Worm (Caenorhabditis elegans) whole organism, L4/young adult: Measurements from ENCODE around the gene nhx-3.

Experiments
- W03F9.2 ChIP-seq: fragments of 150-350 bp; optimal IDR thresholded peaks from 2 replicates; lab custom pipeline; 2014; ENCODE audit warnings: missing biosample characterization, missing genetic modification characterization
- dao-5 ChIP-seq: sonication (generic microtip); optimal IDR thresholded peaks from 2 replicates; lab custom pipeline; 2016; ENCODE audit warnings: missing genotype, missing genetic modification characterization, moderate library complexity, missing compliant biosample characterization
- him-1 ChIP-seq: sonication (generic microtip); optimal IDR thresholded peaks from 2 replicates; lab custom pipeline; 2016; ENCODE audit warnings: missing genotype, missing genetic modification reagents, missing genetic modification characterization, missing compliant biosample characterization

Gene nhx-3

DNA sequence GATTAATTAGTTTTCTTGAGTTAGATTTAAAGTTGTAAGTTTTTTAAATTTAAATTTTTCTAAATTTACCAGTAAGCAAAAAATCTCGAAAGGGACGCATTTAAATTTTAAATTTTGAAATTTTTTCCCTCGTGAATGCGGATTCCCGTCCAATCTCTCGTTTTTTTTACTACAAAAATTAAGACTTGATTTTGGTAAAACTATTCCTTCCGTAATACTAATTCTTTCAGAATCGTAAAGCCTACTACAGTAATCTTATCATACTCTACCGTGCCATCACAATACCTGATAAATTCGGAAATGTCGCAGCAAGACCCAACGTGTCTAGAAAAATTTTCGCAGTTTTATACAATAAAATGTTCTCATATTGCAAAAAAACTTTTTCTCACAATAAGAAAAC is at the start of gene nhx-3, which contains the start of gene C54F6.19:
Gene nhx-3, minus strand, starts transcription at position 337 of the 400 bp plus-strand sequence.
Gene C54F6.19, plus strand, starts transcription at position 301 of the 400 bp plus-strand sequence.
- TF ChIP-seq him-1 (no peak), W03F9.2 (tag; lab: Kevin White, UChicago) (no peak), dao-5 (no peak)

DNA sequence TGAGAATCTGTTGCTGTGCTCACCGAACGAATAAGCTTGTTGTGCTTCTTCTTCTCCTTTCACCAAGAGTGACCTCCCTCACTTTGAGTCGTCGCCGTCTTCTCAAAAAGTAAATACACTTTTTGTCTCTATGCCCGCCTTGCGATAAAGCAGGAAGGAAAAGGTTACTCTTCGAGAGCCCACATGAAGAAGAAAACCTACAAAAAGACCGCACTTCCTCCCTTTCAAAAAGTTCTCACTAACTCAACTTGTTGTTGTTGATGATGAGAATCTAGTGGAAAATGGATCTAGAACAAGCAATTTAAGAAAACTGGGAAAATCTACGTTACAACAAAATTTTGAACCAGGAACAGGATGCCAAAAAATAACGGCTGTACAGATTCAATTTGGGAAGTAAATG is 45.1 kb upstream of the nhx-3 start, which contains the start of gene C50E3.6:
Gene C50E3.6, minus strand, starts transcription at position 101 of the 400 bp plus-strand sequence.
- no peak for TF ChIP-seq W03F9.2 (tag; lab: Kevin White, UChicago)

DNA sequence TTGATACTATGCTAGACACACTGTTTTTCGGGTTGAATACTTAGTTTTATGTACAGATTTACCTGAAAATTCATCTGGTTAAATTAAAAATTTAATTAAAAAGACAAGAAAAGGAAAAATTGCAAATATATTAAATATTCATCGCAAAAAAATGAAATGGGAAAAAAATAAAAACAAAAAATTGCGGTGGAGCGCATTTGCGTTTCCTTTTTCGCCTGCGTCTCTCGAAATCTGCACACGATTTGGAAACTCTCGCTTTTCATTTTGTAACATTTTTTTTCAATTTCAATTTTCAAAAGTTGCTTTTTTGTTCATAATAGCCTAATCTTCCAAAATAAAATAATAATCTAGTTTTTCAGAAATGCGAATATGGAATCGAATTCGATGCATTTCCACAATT is 42.3 kb upstream of the nhx-3 start, which contains the start of the genes F19F10.11 and C50E3.5:
Gene F19F10.11, minus strand, starts transcription at position 68 of the 400 bp plus-strand sequence.
Gene C50E3.5, plus strand, starts transcription at position 360 of the 400 bp plus-strand sequence.
- TF ChIP-seq him-1 = no peak
- TF ChIP-seq W03F9.2 (tag; lab: Kevin White, UChicago) = peak; percentile 64
- TF ChIP-seq dao-5 = no peak

DNA sequence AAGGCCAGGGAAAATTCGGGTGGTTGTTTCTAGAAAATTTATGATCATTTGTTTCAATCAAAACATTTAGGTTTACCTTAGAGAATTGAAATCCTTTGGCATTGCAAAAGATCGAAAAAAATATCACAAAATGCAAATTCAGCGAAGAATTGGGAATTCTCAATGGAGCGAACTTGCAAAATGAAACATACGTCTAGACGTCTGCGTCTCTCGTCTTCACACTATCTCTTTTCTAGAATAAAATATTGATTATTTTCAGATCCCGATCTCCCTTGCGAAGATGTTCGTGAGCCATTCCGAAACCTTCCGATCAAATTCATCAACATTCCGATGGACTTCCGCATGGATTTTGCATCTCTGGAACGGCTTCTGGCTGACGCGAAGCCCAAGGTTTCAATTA is 35.1 kb upstream of the nhx-3 start, which contains the start of gene ets-6:
Gene ets-6, minus strand, starts transcription at position 169 of the 400 bp plus-strand sequence.
- TF ChIP-seq W03F9.2 (tag; lab: Kevin White, UChicago) (peak; percentile 28), him-1 (no peak)

DNA sequence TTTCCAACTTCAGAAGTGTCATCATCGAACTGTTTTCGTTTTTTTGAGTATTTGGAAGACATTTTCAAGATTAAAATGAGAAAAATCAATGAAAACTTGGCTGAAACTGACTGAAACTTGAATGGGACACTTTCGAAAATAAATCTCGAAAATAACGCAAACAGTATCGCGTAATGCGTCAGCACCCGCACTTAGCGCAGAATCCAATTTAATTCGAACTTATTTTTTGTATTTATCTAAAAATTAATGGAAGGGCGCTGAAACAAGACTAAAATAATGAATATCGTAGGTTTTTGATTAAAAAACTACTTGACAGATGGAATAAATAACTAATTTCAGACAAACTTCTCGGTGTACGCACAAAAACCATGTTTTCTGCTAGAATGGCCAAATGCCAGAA is 30.2 kb upstream of the nhx-3 start, which contains the start of the genes snu-66 and ints-9:
Gene snu-66, minus strand, starts transcription at position 108 of the 400 bp plus-strand sequence.
Gene ints-9, plus strand, starts transcription at position 240 of the 400 bp plus-strand sequence.
- TF ChIP-seq dao-5 (no peak), W03F9.2 (tag; lab: Kevin White, UChicago) (no peak), him-1 (no peak)

DNA sequence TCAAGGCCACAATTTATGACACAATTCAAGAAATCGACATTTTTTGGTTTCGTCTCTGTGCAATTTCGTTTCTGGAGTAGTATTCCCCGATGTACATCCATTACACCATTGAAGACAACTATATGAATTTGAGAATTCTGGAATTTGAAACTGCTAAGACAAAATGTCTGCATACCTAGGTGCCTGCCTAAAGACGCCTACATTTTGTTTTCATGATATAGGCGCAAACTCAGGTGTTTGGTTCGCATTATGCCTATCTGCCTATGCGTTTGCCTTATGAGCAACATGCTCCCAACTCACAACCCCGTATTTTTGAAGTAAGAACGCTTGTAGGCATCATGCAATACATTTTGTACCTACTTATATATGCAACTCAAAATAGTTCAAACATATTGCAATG is 25.6 kb upstream of the nhx-3 start, which contains the start of gene F19F10.14:
Gene F19F10.14, minus strand, starts transcription at position 101 of the 400 bp plus-strand sequence.
- no peak for TF ChIP-seq dao-5
- TF ChIP-seq him-1 = no peak
- no peak for TF ChIP-seq W03F9.2 (tag; lab: Kevin White, UChicago)

DNA sequence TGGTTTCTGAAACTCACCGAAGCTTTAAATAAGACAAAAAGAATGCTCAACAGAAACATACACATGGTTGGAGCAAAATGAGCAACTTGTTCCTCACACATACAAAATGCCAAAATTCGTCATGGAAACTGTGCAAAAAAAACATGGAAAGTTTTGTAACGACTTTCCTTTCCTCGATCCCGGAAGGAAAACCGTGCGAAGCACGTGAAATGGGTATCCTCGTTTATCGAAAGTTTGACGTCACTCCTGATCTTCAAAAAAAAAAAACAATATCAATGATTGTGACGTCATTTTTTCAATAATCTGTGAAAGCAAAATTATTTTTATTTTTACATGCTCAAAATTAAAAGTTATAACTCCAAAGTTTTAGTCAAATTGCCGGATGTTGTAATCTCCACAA is 25.0 kb upstream of the nhx-3 start, which contains the start of gene clec-212:
Gene clec-212, minus strand, starts transcription at position 101 of the 400 bp plus-strand sequence.
- no peak for TF ChIP-seq him-1
- no peak for TF ChIP-seq dao-5
- TF ChIP-seq W03F9.2 (tag; lab: Kevin White, UChicago) = no peak

DNA sequence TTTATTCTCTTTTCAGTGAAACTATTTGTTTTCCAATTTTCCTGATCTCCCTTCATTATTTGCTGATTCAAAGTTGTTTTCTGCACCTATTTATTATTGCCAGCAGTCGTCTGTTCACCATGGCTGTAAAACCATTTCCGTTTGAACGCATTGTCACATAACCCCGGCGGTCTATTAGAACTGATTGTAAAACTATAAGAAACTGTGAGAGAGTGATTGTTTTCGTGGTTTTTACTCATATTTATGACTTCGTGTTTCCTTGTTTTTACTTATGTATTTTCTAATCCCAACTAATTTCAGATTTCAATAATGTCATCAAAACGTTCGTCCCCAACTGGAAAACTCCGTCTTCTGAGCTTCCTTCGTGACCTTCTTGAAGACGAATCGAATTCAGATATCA is 17.6 kb upstream of the nhx-3 start, which contains the start of gene F19F10.1:
Gene F19F10.1, plus strand, starts transcription at position 301 of the 400 bp plus-strand sequence.
- TF ChIP-seq him-1 (no peak), dao-5 (no peak), W03F9.2 (tag; lab: Kevin White, UChicago) (no peak)

DNA sequence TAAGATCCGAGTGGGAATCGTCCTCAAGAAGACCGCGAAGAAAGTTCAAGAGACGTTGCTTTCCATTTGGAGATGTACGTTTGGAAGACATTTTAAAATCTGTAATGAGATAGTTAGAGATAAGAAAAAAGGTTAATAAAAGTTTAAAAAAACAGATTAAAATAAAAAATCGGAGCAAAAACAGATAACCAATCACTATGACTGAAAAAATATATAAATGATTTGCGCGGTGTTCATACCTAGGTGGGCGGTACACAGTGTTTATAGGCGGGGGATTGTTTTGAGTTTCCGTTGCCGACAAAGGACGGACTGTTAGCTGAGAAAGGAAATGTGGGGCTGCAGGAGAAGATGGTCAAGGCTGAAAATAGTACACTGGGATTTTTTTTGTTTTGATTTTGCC is 13.4 kb upstream of the nhx-3 start, which contains the start of gene ets-7:
Gene ets-7, minus strand, starts transcription at position 101 of the 400 bp plus-strand sequence.
- TF ChIP-seq him-1 (no peak), W03F9.2 (tag; lab: Kevin White, UChicago) (no peak), dao-5 (no peak)

DNA sequence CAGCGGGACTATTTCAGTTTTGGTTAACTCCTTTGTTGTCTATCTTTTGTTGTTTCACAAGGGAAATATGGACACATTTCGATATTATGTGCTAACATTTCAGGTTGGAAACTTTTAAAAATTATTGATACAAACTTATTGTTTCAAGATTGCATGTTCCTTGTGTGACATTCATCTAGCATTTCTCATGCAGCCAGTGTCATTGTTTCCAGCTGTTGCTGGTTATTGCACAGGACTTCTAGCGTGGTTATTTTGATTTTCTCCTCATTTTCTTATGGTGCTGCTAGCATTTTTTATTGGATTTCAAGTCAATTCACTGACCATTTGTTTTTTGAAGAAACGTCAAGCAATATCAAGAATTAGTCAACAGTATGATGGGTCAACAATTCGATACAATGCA is 10.6 kb upstream of the nhx-3 start:
- no peak for TF ChIP-seq dao-5
- TF ChIP-seq him-1 = no peak
- no peak for TF ChIP-seq W03F9.2 (tag; lab: Kevin White, UChicago)

DNA sequence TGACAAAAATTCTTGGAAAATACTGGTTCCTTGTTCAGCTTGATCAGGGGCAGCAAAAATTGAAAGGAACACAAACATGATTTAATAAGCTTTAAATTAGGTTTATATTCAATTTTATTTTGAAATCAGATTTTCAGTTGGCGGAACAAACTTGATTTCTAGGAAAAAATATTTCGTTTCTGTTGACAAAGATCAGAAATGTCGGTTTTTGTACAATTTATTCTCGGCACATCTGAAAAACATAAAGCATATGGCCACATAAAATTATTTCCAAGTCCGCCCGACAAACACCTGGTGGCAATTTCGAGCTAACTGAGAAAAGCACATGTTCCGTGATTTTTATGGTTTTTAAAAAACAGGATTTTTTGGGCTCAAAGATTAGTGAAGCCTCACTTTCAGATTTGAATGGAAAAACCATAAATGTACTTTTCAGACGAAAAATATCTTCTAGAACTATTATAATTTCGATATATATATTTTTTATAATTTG is 8.6 kb upstream of the nhx-3 start, which contains the start of gene ttr-10:
Gene ttr-10, minus strand, starts transcription at position 51 of the 490 bp plus-strand sequence.
- TF ChIP-seq dao-5 (no peak), W03F9.2 (tag; lab: Kevin White, UChicago) (no peak), him-1 (no peak)

DNA sequence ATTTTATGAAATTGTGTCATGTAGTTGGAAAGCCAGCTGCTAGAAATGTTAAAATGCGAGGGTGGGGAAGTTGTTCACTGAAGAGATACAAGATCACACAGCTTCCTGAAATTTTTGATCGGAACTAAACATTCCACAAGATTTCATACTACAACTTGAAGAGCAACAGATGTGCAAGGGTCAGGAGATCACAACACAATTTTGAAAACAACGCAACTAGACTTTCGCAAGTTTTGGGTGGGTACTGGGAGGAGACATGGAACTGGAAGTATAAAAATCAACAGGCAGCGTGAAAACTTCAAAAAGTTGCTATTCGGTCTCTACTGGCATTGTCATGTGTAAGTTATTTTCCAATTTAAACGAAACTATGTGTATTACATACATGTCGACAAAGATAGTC is 6.5 kb upstream of the nhx-3 start, which contains the start of gene F19F10.3:
Gene F19F10.3, plus strand, starts transcription at position 301 of the 400 bp plus-strand sequence.
- TF ChIP-seq dao-5 (no peak), W03F9.2 (tag; lab: Kevin White, UChicago) (no peak), him-1 (no peak)

DNA sequence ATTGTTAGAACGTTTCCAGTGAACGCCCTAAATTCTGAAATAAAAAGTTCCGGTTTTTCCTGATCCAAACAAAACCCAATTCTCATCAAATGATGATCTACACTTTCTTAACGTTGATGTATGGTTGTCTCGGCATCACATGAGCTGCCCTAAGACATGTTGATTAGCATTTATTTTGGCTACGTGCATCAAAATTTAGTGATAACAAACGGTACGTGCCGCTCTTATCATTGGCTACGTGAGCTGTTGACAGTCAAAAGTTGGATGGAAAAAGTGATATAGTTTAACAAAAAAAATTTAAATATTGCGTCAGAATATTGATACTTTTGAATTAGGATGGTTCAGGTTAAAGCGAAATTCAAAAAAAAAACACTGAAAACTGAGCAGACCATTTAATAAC is 2.7 kb upstream of the nhx-3 start:
- TF ChIP-seq him-1 (no peak), dao-5 (no peak), W03F9.2 (tag; lab: Kevin White, UChicago) (no peak)

DNA sequence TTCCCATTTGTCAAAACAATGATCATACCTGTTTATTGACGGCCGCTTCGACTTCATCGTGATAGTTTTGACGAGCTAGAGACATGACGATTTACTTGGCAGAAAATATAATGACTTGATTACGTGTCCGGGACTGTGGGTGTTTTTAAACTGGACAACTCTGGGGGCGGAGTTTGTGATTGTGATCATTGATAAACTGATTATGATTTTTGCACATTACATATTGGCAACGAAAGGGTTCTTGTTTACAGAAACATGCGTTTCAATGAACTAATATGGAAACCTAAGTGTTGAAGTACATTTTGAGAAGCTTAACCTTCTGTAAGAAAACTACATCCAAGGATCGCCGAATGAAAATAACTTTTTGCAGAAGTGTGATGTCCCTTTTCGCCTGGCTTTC is 2.2 kb upstream of the nhx-3 start, which contains the start of gene ftn-1:
Gene ftn-1, minus strand, starts transcription at position 101 of the 400 bp plus-strand sequence.
- no peak for TF ChIP-seq dao-5
- no peak for TF ChIP-seq him-1
- no peak for TF ChIP-seq W03F9.2 (tag; lab: Kevin White, UChicago)

DNA sequence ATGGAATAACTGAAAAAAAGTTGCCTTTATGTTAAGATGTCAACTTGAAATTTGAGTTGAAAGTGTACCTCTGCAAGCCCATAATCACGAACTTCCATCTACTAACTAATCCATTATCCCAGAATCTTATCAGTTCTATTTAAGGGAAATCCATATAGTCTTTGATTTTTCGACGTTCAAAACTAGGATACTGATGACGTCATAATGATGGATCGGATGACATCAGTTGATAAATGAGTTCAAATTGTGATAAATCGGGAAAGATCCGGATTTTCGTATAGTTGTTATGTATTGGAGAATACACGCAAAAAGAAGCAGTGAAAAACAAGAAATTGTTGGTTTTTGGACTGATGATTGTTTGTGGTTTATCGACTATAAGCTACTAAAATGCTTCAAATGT is 1.6 kb downstream of the nhx-3 start:
- TF ChIP-seq W03F9.2 (tag; lab: Kevin White, UChicago) = no peak
